Worm (Caenorhabditis elegans): Measurements from ENCODE around the gene T04C12.33.

The T04C12.33 gene

ce11 chrV:11076403-11076802, 24.4 kb downstream of the T04C12.33 start:
- TF ChIP-seq zag-1 (tag; optimal IDR thresholded peaks at IDR 0.05), result no peak
- peak; percentile 72 for TF ChIP-seq nhr-25 (tag; optimal IDR thresholded peaks at IDR 0.05)
- no peak for TF ChIP-seq ZK546.5 (tag; optimal IDR thresholded peaks at IDR 0.05)
- TF ChIP-seq ceh-82 (tag; optimal IDR thresholded peaks at IDR 0.05), result no peak
- no peak for TF ChIP-seq lin-15B (tag; optimal IDR thresholded peaks at IDR 0.05)
- no peak for TF ChIP-seq pqm-1 (tag; optimal IDR thresholded peaks at IDR 0.05)
- no peak for TF ChIP-seq elt-3 (tag; optimal IDR thresholded peaks at IDR 0.05)
- TF ChIP-seq ama-1 (optimal IDR thresholded peaks at IDR 0.05), result peak; percentile 94
- peak; percentile 52 for TF ChIP-seq elt-2 (tag; optimal IDR thresholded peaks at IDR 0.05)
- TF ChIP-seq fkh-2 (tag; optimal IDR thresholded peaks at IDR 0.05), result no peak
- no peak for TF ChIP-seq lsy-12 (tag; optimal IDR thresholded peaks at IDR 0.05)
- no peak for TF ChIP-seq nhr-43 (tag; optimal IDR thresholded peaks at IDR 0.05; ENCODE audit: poor library complexity, severe bottlenecking)
- no peak for TF ChIP-seq snpc-4 (tag; optimal IDR thresholded peaks at IDR 0.05)
- no peak for TF ChIP-seq nhr-11 (tag; optimal IDR thresholded peaks at IDR 0.05)
- TF ChIP-seq nfya-1 (tag; optimal IDR thresholded peaks at IDR 0.05; ENCODE audit: insufficient read depth), result no peak
- no peak for TF ChIP-seq mdl-1 (tag; optimal IDR thresholded peaks at IDR 0.05)
- TF ChIP-seq fkh-10 (GFP tag; optimal IDR thresholded peaks at IDR 0.05), result no peak
- TF ChIP-seq nhr-28 (tag; optimal IDR thresholded peaks at IDR 0.05), result no peak
- TF ChIP-seq pha-4 (tag; optimal IDR thresholded peaks at IDR 0.05), result peak; percentile 32
- TF ChIP-seq ceh-9 (tag; optimal IDR thresholded peaks at IDR 0.05), result no peak
- TF ChIP-seq daf-12 (tag; optimal IDR thresholded peaks at IDR 0.05), result no peak
- TF ChIP-seq nhr-76 (tag; optimal IDR thresholded peaks at IDR 0.05), result no peak
- TF ChIP-seq egl-5 (tag; optimal IDR thresholded peaks at IDR 0.05), result peak; percentile 8
- TF ChIP-seq unc-62 (GFP tag; optimal IDR thresholded peaks at IDR 0.05), result no peak
- no peak for TF ChIP-seq mml-1 (tag; optimal IDR thresholded peaks at IDR 0.05)
- TF ChIP-seq ceh-16 (tag; optimal IDR thresholded peaks at IDR 0.05), result no peak
- TF ChIP-seq nhr-23 (tag; optimal IDR thresholded peaks at IDR 0.05), result no peak
- TF ChIP-seq jun-1 (tag; optimal IDR thresholded peaks at IDR 0.05), result peak; percentile 4

ce11 chrV:11078104-11078724, 26.2 kb downstream of the T04C12.33 start, which contains the start of gene act-2:
Gene act-2 (minus strand): TSS chrV:11078154.
- TF ChIP-seq nhr-67 (tag; optimal IDR thresholded peaks at IDR 0.05) (no peak), hmg-11 (tag; optimal IDR thresholded peaks at IDR 0.05) (peak; percentile 36), nfya-1 (tag; optimal IDR thresholded peaks at IDR 0.05; ENCODE audit: insufficient read depth) (peak; percentile 88), nhr-43 (tag; optimal IDR thresholded peaks at IDR 0.05; ENCODE audit: poor library complexity, severe bottlenecking) (no peak), eor-1 (tag; optimal IDR thresholded peaks at IDR 0.05) (no peak), ZK546.5 (tag; optimal IDR thresholded peaks at IDR 0.05) (no peak), mml-1 (tag; optimal IDR thresholded peaks at IDR 0.05) (no peak), fkh-10 (GFP tag; optimal IDR thresholded peaks at IDR 0.05) (peak; percentile 58), nhr-23 (tag; optimal IDR thresholded peaks at IDR 0.05) (peak; percentile 78), egl-27 (tag; optimal IDR thresholded peaks at IDR 0.05) (no peak), lin-15B (tag; optimal IDR thresholded peaks at IDR 0.05) (peak; percentile 78), egl-5 (tag; optimal IDR thresholded peaks at IDR 0.05) (no peak), jun-1 (tag; optimal IDR thresholded peaks at IDR 0.05) (peak; percentile 82), lsy-12 (tag; optimal IDR thresholded peaks at IDR 0.05) (no peak), aly-2 (tag; optimal IDR thresholded peaks at IDR 0.05) (no peak), nhr-77 (tag; optimal IDR thresholded peaks at IDR 0.05) (no peak), pha-4 (tag; optimal IDR thresholded peaks at IDR 0.05) (peak; percentile 75), sea-2 (GFP tag; optimal IDR thresholded peaks at IDR 0.05) (no peak), ceh-16 (tag; optimal IDR thresholded peaks at IDR 0.05) (no peak), nhr-11 (tag; optimal IDR thresholded peaks at IDR 0.05) (no peak), ama-1 (optimal IDR thresholded peaks at IDR 0.05) (peak; percentile 22), nhr-12 (tag; optimal IDR thresholded peaks at IDR 0.05) (no peak), skn-1 (tag; optimal IDR thresholded peaks at IDR 0.05) (peak; percentile 23), daf-12 (tag; optimal IDR thresholded peaks at IDR 0.05) (no peak), R02D3.7 (tag; optimal IDR thresholded peaks at IDR 0.05) (peak; percentile 9), fos-1 (tag; optimal IDR thresholded peaks at IDR 0.05) (peak; percentile 88), mdl-1 (tag; optimal IDR thresholded peaks at IDR 0.05) (no peak), elt-1 (tag; optimal IDR thresholded peaks at IDR 0.05) (peak; percentile 20), elt-3 (tag; optimal IDR thresholded peaks at IDR 0.05) (peak in 1 of 3 experiments; percentile 32), ztf-11 (tag; optimal IDR thresholded peaks at IDR 0.05) (no peak), ztf-4 (tag; optimal IDR thresholded peaks at IDR 0.05) (no peak), tbx-2 (tag; optimal IDR thresholded peaks at IDR 0.05) (peak; percentile 34), snpc-4 (tag; optimal IDR thresholded peaks at IDR 0.05) (peak; percentile 73), elt-2 (tag; optimal IDR thresholded peaks at IDR 0.05) (peak; percentile 76), ceh-28 (tag; optimal IDR thresholded peaks at IDR 0.05) (peak; percentile 9), nhr-25 (tag; optimal IDR thresholded peaks at IDR 0.05) (peak; percentile 95), nhr-28 (tag; optimal IDR thresholded peaks at IDR 0.05) (no peak), nhr-76 (tag; optimal IDR thresholded peaks at IDR 0.05) (no peak), lin-39 (tag; optimal IDR thresholded peaks at IDR 0.05) (peak; percentile 74), nhr-237 (tag; optimal IDR thresholded peaks at IDR 0.05) (no peak)

Data from whole organism, L3 larva.